Worm (Caenorhabditis elegans): ENCODE measurements around the gene unc-3.

Gene unc-3

DNA sequence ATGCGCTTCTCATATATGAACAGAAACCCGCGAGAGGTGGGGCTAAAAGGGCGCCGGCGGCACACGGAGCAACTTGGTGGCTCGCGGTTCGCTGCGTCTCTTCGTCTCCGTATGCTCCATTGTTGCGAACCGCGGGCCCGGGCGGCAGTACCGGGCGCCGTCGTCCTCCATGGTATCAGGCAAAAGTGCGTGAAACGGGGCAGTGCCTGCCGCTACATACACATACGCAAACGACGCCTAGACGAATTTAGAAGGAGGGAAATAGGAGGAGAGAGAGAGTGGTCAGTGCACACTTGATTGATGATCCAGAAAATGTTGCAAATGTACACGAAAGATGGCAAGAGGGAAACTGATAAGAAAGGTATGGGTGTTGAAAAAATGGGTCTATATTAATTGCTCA lies 28.8 kb upstream of the unc-3 start (continued):
- TF ChIP-seq Y5F2A.4 (GFP tag; optimal IDR thresholded peaks at IDR 0.05), result no peak
- TF ChIP-seq jun-1 (tag; optimal IDR thresholded peaks at IDR 0.05), result no peak
- peak; percentile 11 for TF ChIP-seq ztf-7 (tag; optimal IDR thresholded peaks at IDR 0.05)
- TF ChIP-seq ceh-44 (GFP tag; IDR thresholded peaks at IDR 0.05), result no peak
- no peak for TF ChIP-seq egl-27 (tag; optimal IDR thresholded peaks at IDR 0.05)
- no peak for TF ChIP-seq spr-3 (GFP tag; optimal IDR thresholded peaks at IDR 0.05)
- no peak for TF ChIP-seq ZK337.2 (GFP tag; IDR thresholded peaks at IDR 0.05)
- no peak for TF ChIP-seq duxl-1 (tag; optimal IDR thresholded peaks at IDR 0.05; ENCODE audit: poor library complexity)
- TF ChIP-seq daf-8 (GFP tag; IDR thresholded peaks at IDR 0.05), result no peak
- TF ChIP-seq nhr-77 (tag; optimal IDR thresholded peaks at IDR 0.05), result no peak
- no peak for TF ChIP-seq snpc-4 (tag; optimal IDR thresholded peaks at IDR 0.05)
- no peak for TF ChIP-seq fkh-10 (GFP tag; optimal IDR thresholded peaks at IDR 0.05)
- TF ChIP-seq mes-2 (tag; optimal IDR thresholded peaks at IDR 0.05; ENCODE audit: poor library complexity, severe bottlenecking), result peak; percentile 6
- no peak for TF ChIP-seq zfp-3 (GFP tag; conservative IDR thresholded peaks at IDR 0.05)
- TF ChIP-seq madf-9 (GFP tag; conservative IDR thresholded peaks at IDR 0.05), result no peak
- peak in 1 of 2 experiments; percentile 3 for TF ChIP-seq lsy-2 (tag; optimal IDR thresholded peaks at IDR 0.05)

ce11 chrX:14745218-14745617 lies 28.1 kb upstream of the unc-3 start:
- TF ChIP-seq T26A8.4 (GFP tag; IDR thresholded peaks at IDR 0.05), result no peak
- no peak for TF ChIP-seq pha-4 (GFP tag; IDR thresholded peaks at IDR 0.05)
- TF ChIP-seq pha-4 (tag; optimal IDR thresholded peaks at IDR 0.05), result peak; percentile 89
- peak; percentile 10 for TF ChIP-seq hlh-30 (tag; optimal IDR thresholded peaks at IDR 0.05; ENCODE audit: insufficient read depth)
- TF ChIP-seq nhr-28 (tag; optimal IDR thresholded peaks at IDR 0.05), result peak; percentile 1
- TF ChIP-seq nhr-25 (tag; optimal IDR thresholded peaks at IDR 0.05; ENCODE audit: borderline replicate concordance, insufficient read depth), result peak; percentile 6
- TF ChIP-seq nhr-6 (tag; optimal IDR thresholded peaks at IDR 0.05), result no peak
- TF ChIP-seq mxl-3 (GFP tag; optimal IDR thresholded peaks at IDR 0.05), result no peak
- no peak for TF ChIP-seq duxl-1 (tag; optimal IDR thresholded peaks at IDR 0.05; ENCODE audit: poor library complexity)
- TF ChIP-seq hlh-11 (tag; optimal IDR thresholded peaks at IDR 0.05), result peak; percentile 46

- TF ChIP-seq snpc-4 (tag; optimal IDR thresholded peaks at IDR 0.05), result peak; percentile 9
- no peak for TF ChIP-seq spr-3 (GFP tag; optimal IDR thresholded peaks at IDR 0.05)
- TF ChIP-seq ceh-44 (GFP tag; IDR thresholded peaks at IDR 0.05), result no peak
- TF ChIP-seq lin-13 (GFP tag; optimal IDR thresholded peaks at IDR 0.05), result peak; percentile 94
- no peak for TF ChIP-seq zfp-2 (tag; optimal IDR thresholded peaks at IDR 0.05)
- peak; percentile 73 for TF ChIP-seq F37D6.2 (tag; optimal IDR thresholded peaks at IDR 0.05)
- TF ChIP-seq dve-1 (tag; optimal IDR thresholded peaks at IDR 0.05; ENCODE audit: insufficient read depth), result peak; percentile 99
- TF ChIP-seq hmg-1.1 (GFP tag; IDR thresholded peaks at IDR 0.05), result peak; percentile 90
- peak; percentile 70 for TF ChIP-seq lin-38 (GFP tag; IDR thresholded peaks at IDR 0.05)
- peak; percentile 95 for TF ChIP-seq pqm-1 (tag; optimal IDR thresholded peaks at IDR 0.05)
- TF ChIP-seq Y48G9A.11 (GFP tag; IDR thresholded peaks at IDR 0.05), result no peak
- no peak for TF ChIP-seq sdz-12 (GFP tag; optimal IDR thresholded peaks at IDR 0.05)
- TF ChIP-seq nhr-111 (GFP tag; optimal IDR thresholded peaks at IDR 0.05), result no peak
- peak; percentile 52; the same call in 1 of the 2 replicates for TF ChIP-seq nhr-41 (GFP tag; IDR thresholded peaks at IDR 0.05)
- TF ChIP-seq zag-1 (tag; optimal IDR thresholded peaks at IDR 0.05), result no peak
- TF ChIP-seq hif-1 (tag; optimal IDR thresholded peaks at IDR 0.05), result peak in 1 of 2 experiments; percentile 75
- peak; percentile 0 to 38 for TF ChIP-seq daf-16 (GFP tag; optimal IDR thresholded peaks at IDR 0.05)
- peak; percentile 98 for TF ChIP-seq daf-16 (tag; optimal IDR thresholded peaks at IDR 0.05)
- no peak for TF ChIP-seq zfp-3 (GFP tag; conservative IDR thresholded peaks at IDR 0.05)
- TF ChIP-seq php-3 (GFP tag; IDR thresholded peaks at IDR 0.05), result peak; percentile 57; the same call in 1 of the 2 replicates
- TF ChIP-seq egl-43 (GFP tag; IDR thresholded peaks at IDR 0.05), result no peak
- no peak for TF ChIP-seq ces-1 (GFP tag; optimal IDR thresholded peaks at IDR 0.05)
- TF ChIP-seq tag-97 (GFP tag; IDR thresholded peaks at IDR 0.05), result no peak
- TF ChIP-seq daf-19 (GFP tag; conservative IDR thresholded peaks at IDR 0.05), result no peak
- TF ChIP-seq arid-1 (GFP tag; conservative IDR thresholded peaks at IDR 0.05), result peak; percentile 83
- peak; percentile 40 to 89 for TF ChIP-seq mdl-1 (tag; optimal IDR thresholded peaks at IDR 0.05)
- peak; percentile 66 for TF ChIP-seq vab-7 (GFP tag; IDR thresholded peaks at IDR 0.05)
Measured at ce11 chrX:14746948-14747347, 26.4 kb upstream of the unc-3 start, which contains the start of gene C05G5.2. Gene C05G5.2 (plus strand): TSS chrX:14747303.

All from whole organism, L4 larva.